Fruit fly (Drosophila melanogaster) whole organism, prepupa: ENCODE data around the gene CG42828.

ENCODE experiments used
- CG10631 ChIP-seq: fragments of 200-800 bp; sonication (Bioruptor generic); optimal IDR thresholded peaks from 2 replicates; lab custom pipeline; 2016; ENCODE audit warnings: missing biosample characterization, missing genetic modification characterization
- CG10669 ChIP-seq: fragments of 200-800 bp; sonication (Bioruptor generic); optimal IDR thresholded peaks from 3 replicates; lab custom pipeline; 2018; ENCODE audit warnings: missing biosample characterization, mild to moderate bottlenecking, missing genetic modification characterization, moderate library complexity
- CG11294 ChIP-seq: fragments of 200-800 bp; sonication (Bioruptor generic); IDR thresholded peaks from 2 replicates; pipeline ENCODE4 v1.3.6; 2022; ENCODE audit warnings: missing biosample characterization, missing genetic modification characterization
- CG11762 ChIP-seq: fragments of 200-800 bp; sonication (Bioruptor generic); optimal IDR thresholded peaks from 3 replicates; lab custom pipeline; 2016; ENCODE audit warnings: missing biosample characterization, missing genetic modification characterization; ENCODE audit not compliant: insufficient read depth
- CG15336 ChIP-seq: fragments of 200-800 bp; sonication (Bioruptor generic); IDR thresholded peaks from 2 replicates; pipeline ENCODE4 v1.3.6; 2022; ENCODE audit warnings: missing biosample characterization, missing genetic modification characterization
- CG16779 ChIP-seq: fragments of 200-800 bp; sonication (Bioruptor generic); optimal IDR thresholded peaks from 3 replicates; lab custom pipeline; 2017; ENCODE audit warnings: missing biosample characterization, mild to moderate bottlenecking, missing genetic modification characterization
- CG31627 ChIP-seq: fragments of 200-800 bp; sonication (Bioruptor generic); optimal IDR thresholded peaks from 3 replicates; lab custom pipeline; 2016; ENCODE audit warnings: missing biosample characterization, missing genetic modification characterization
- CG32006 ChIP-seq: fragments of 200-800 bp; sonication (Bioruptor generic); optimal IDR thresholded peaks from 3 replicates; lab custom pipeline; 2017; ENCODE audit warnings: missing biosample characterization, mild to moderate bottlenecking, missing genetic modification characterization
- CG4318 ChIP-seq: fragments of 200-800 bp; sonication (Bioruptor generic); optimal IDR thresholded peaks from 3 replicates; lab custom pipeline; 2017; ENCODE audit warnings: missing biosample characterization, mild to moderate bottlenecking, missing genetic modification characterization
- CG6163 ChIP-seq: fragments of 200-800 bp; sonication (Bioruptor generic); IDR thresholded peaks from 3 replicates; pipeline ENCODE4 v1.3.6; 2022; ENCODE audit warnings: missing biosample characterization, missing genetic modification characterization
- CG6808 ChIP-seq: fragments of 200-800 bp; sonication (Bioruptor generic); optimal IDR thresholded peaks from 3 replicates; lab custom pipeline; 2017; ENCODE audit warnings: missing biosample characterization, missing genetic modification characterization, mild to moderate bottlenecking, moderate library complexity, missing genetic modification reagents
- CG8119 ChIP-seq: fragments of 200-800 bp; sonication (Bioruptor generic); IDR thresholded peaks from 3 replicates; pipeline ENCODE4 v1.3.6; 2022; ENCODE audit warnings: missing biosample characterization, missing genetic modification characterization
- CG8632 ChIP-seq: fragments of 200-800 bp; sonication (Bioruptor generic); optimal IDR thresholded peaks from 3 replicates; lab custom pipeline; 2016; ENCODE audit warnings: missing biosample characterization, missing genetic modification characterization
- CG9139 ChIP-seq: fragments of 200-800 bp; sonication (Bioruptor generic); optimal IDR thresholded peaks from 3 replicates; lab custom pipeline; 2017; ENCODE audit warnings: missing biosample characterization, mild to moderate bottlenecking, missing genetic modification characterization
- Eip75B ChIP-seq: fragments of 200-800 bp; sonication (Bioruptor generic); optimal IDR thresholded peaks from 3 replicates; lab custom pipeline; 2016; ENCODE audit warnings: missing biosample characterization, missing genetic modification characterization
- Eip78C ChIP-seq: fragments of 200-800 bp; sonication (Bioruptor generic); peaks from one replicate; lab custom pipeline; 2016; ENCODE audit warnings: missing biosample characterization, missing genetic modification characterization
- Eip93F ChIP-seq: fragments of 200-800 bp; sonication (Bioruptor generic); optimal IDR thresholded peaks from 2 replicates; lab custom pipeline; 2016; ENCODE audit warnings: missing biosample characterization, mild to moderate bottlenecking, missing genetic modification characterization
- Ets96B ChIP-seq: fragments of 200-800 bp; optimal IDR thresholded peaks from 2 replicates; lab custom pipeline; 2019; ENCODE audit warnings: missing biosample characterization, mild to moderate bottlenecking, missing genetic modification characterization, moderate library complexity
- Gug ChIP-seq: fragments of 200-800 bp; sonication (Bioruptor generic); IDR thresholded peaks from 2 replicates; pipeline ENCODE4 v1.3.6; 2022; ENCODE audit warnings: missing biosample characterization, missing genetic modification characterization
- Hr38 ChIP-seq: sonication (Bioruptor generic); optimal IDR thresholded peaks from 2 replicates; lab custom pipeline; 2016; ENCODE audit warnings: missing biosample characterization, missing genetic modification characterization
- Hr4 ChIP-seq: fragments of 200-800 bp; sonication (Bioruptor generic); optimal IDR thresholded peaks from 3 replicates; lab custom pipeline; 2016; ENCODE audit warnings: missing biosample characterization, missing genetic modification characterization
- Lpt ChIP-seq: fragments of 200-800 bp; sonication (Bioruptor generic); optimal IDR thresholded peaks from 3 replicates; lab custom pipeline; 2016; ENCODE audit warnings: missing biosample characterization, missing genetic modification characterization
- Met ChIP-seq: fragments of 200-800 bp; sonication (Bioruptor generic); optimal IDR thresholded peaks from 3 replicates; lab custom pipeline; 2016; ENCODE audit warnings: missing biosample characterization, missing genetic modification characterization
- OdsH ChIP-seq: fragments of 200-800 bp; sonication (Bioruptor generic); optimal IDR thresholded peaks from 3 replicates; lab custom pipeline; 2016; ENCODE audit warnings: missing biosample characterization, missing genetic modification characterization
- Smox ChIP-seq: fragments of 200-800 bp; sonication (Bioruptor generic); optimal IDR thresholded peaks from 3 replicates; lab custom pipeline; 2016; ENCODE audit warnings: missing biosample characterization, missing genetic modification characterization
- Sox14 ChIP-seq: fragments of 200-800 bp; sonication (Bioruptor generic); optimal IDR thresholded peaks from 3 replicates; lab custom pipeline; 2016; ENCODE audit warnings: missing biosample characterization, missing genetic modification characterization
- Sox15 ChIP-seq: fragments of 200-800 bp; sonication (Bioruptor generic); optimal IDR thresholded peaks from 3 replicates; lab custom pipeline; 2016; ENCODE audit warnings: missing biosample characterization, missing genetic modification characterization
- achi ChIP-seq: fragments of 200-800 bp; sonication (Bioruptor generic); optimal IDR thresholded peaks from 3 replicates; lab custom pipeline; 2016; ENCODE audit warnings: missing biosample characterization, missing genetic modification characterization
- acj6 ChIP-seq: fragments of 200-800 bp; sonication (Bioruptor generic); optimal IDR thresholded peaks from 3 replicates; lab custom pipeline; 2016; ENCODE audit warnings: missing biosample characterization, missing genetic modification characterization
- cyc ChIP-seq: fragments of 200-800 bp; sonication (Bioruptor generic); optimal IDR thresholded peaks from 3 replicates; lab custom pipeline; 2016; ENCODE audit warnings: missing biosample characterization, missing genetic modification characterization
- dac ChIP-seq: fragments of 200-800 bp; sonication (Bioruptor generic); optimal IDR thresholded peaks from 2 replicates; lab custom pipeline; 2017; ENCODE audit warnings: missing biosample characterization, mild to moderate bottlenecking, missing genetic modification characterization
- esn ChIP-seq: fragments of 200-800 bp; sonication (Bioruptor generic); optimal IDR thresholded peaks from 2 replicates; lab custom pipeline; 2016; ENCODE audit warnings: missing biosample characterization, mild to moderate bottlenecking, missing genetic modification characterization, moderate library complexity
- fd59A ChIP-seq: fragments of 200-800 bp; sonication (Bioruptor generic); optimal IDR thresholded peaks from 2 replicates; lab custom pipeline; 2017; ENCODE audit warnings: missing biosample characterization, mild to moderate bottlenecking, missing genetic modification characterization, missing genetic modification reagents
- fkh ChIP-seq: fragments of 200-800 bp; sonication (Bioruptor generic); optimal IDR thresholded peaks from 3 replicates; lab custom pipeline; 2017; ENCODE audit warnings: missing biosample characterization, mild to moderate bottlenecking, missing genetic modification characterization, moderate library complexity
- net ChIP-seq: fragments of 200-800 bp; sonication (Bioruptor generic); optimal IDR thresholded peaks from 3 replicates; lab custom pipeline; 2016; ENCODE audit warnings: missing biosample characterization, missing genetic modification characterization
- pdm3 ChIP-seq: fragments of 200-800 bp; sonication (Bioruptor generic); optimal IDR thresholded peaks from 3 replicates; lab custom pipeline; 2016; ENCODE audit warnings: missing biosample characterization, missing genetic modification characterization
- salr ChIP-seq, 2 experiments: fragments of 200-800 bp; sonication (Bioruptor generic); optimal IDR thresholded peaks; 3 replicates each; lab custom pipeline; 2016 to 2018; ENCODE audit warnings: missing biosample characterization in 2 of 2, missing genetic modification characterization in 2 of 2, mild to moderate bottlenecking in 1 of 2
- spab ChIP-seq: fragments of 200-800 bp; sonication (Bioruptor generic); optimal IDR thresholded peaks from 2 replicates; lab custom pipeline; 2017; ENCODE audit warnings: missing biosample characterization, mild to moderate bottlenecking, missing genetic modification characterization, missing genetic modification reagents
- ss ChIP-seq, 2 experiments: fragments of 200-800 bp; sonication (Bioruptor generic); optimal IDR thresholded peaks; 2 replicates in 1 of 2; 3 replicates in 1 of 2; lab custom pipeline; 2017 to 2018; ENCODE audit warnings: mild to moderate bottlenecking in 2 of 2, missing biosample characterization in 2 of 2, missing genetic modification characterization in 2 of 2, moderate library complexity in 1 of 2
- svp ChIP-seq: fragments of 200-800 bp; sonication (Bioruptor generic); peaks from one replicate; lab custom pipeline; 2016; ENCODE audit warnings: missing biosample characterization, missing genetic modification characterization

The CG42828 gene

dm6 chr3R:23401519-23401918 lies 28.0 kb downstream of the CG42828 start:
- TF ChIP-seq svp (GFP tag; lab: Kevin White, UChicago) (peak; percentile 53), CG9139 (GFP tag; lab: Kevin White, UChicago) (no peak), Eip78C (GFP tag; lab: Kevin White, UChicago) (peak; percentile 65), CG6163 (GFP tag; lab: Robert Waterston, UW) (0 out of 3 replicates have a peak, but pooled peaks have one; percentile 20)

dm6 chr3R:23402508-23402907 lies 29.0 kb downstream of the CG42828 start, which contains the start of gene Ir94d:
Gene Ir94d, plus strand, starts transcription at chr3R:23402808.
- TF ChIP-seq cyc: no peak
- TF ChIP-seq Eip78C (GFP tag; lab: Kevin White, UChicago): no peak

dm6 chr3R:23403628-23404027 lies 30.1 kb downstream of the CG42828 start, which contains the start of gene CG17380:
Gene CG17380, minus strand, starts transcription at chr3R:23403728.
- TF ChIP-seq fkh (GFP tag; lab: Kevin White, UChicago) (no peak), CG8119 (GFP tag; lab: Robert Waterston, UW) (no peak), pdm3 (no peak), acj6 (GFP tag; lab: Kevin White, UChicago) (no peak)

- TF ChIP-seq CG32006 (GFP tag; lab: Kevin White, UChicago): no peak
- TF ChIP-seq CG16779: no peak
- no peak for TF ChIP-seq achi (GFP tag; lab: Kevin White, UChicago)
- no peak for TF ChIP-seq Hr38
- TF ChIP-seq net (GFP tag; lab: Kevin White, UChicago): no peak
- no peak for TF ChIP-seq spab (GFP tag; lab: Kevin White, UChicago)
- TF ChIP-seq svp (GFP tag; lab: Kevin White, UChicago): no peak
- no peak for TF ChIP-seq Eip78C (GFP tag; lab: Kevin White, UChicago)
Observed at dm6 chr3R:23405209-23405608, 31.7 kb downstream of the CG42828 start, which contains the start of gene Ir94e. Gene Ir94e, plus strand, starts transcription at chr3R:23405509.

dm6 chr3R:23407880-23408279 lies 34.4 kb downstream of the CG42828 start:
- TF ChIP-seq CG32006 (GFP tag; lab: Kevin White, UChicago): peak; percentile 79
- TF ChIP-seq net (GFP tag; lab: Kevin White, UChicago): peak; percentile 19
- peak; percentile 54; the same call in 1 of the 3 replicates for TF ChIP-seq CG8119 (GFP tag; lab: Robert Waterston, UW)
- no peak for TF ChIP-seq fd59A
- peak; percentile 16 for TF ChIP-seq acj6 (GFP tag; lab: Kevin White, UChicago)
- TF ChIP-seq svp (GFP tag; lab: Kevin White, UChicago): peak; percentile 49
- peak; percentile 33 for TF ChIP-seq OdsH (GFP tag; lab: Kevin White, UChicago)
- TF ChIP-seq pdm3: peak; percentile 5
- TF ChIP-seq CG10631 (GFP tag; lab: Kevin White, UChicago): peak; percentile 6
- peak; percentile 57 for TF ChIP-seq CG15336 (GFP tag; lab: Robert Waterston, UW)
- no peak for TF ChIP-seq fkh (GFP tag; lab: Kevin White, UChicago)
- TF ChIP-seq Sox15 (GFP tag; lab: Kevin White, UChicago): no peak
- peak; percentile 14 for TF ChIP-seq achi (GFP tag; lab: Kevin White, UChicago)
- TF ChIP-seq Sox14 (GFP tag; lab: Kevin White, UChicago): peak; percentile 12
- peak; percentile 13 for TF ChIP-seq Eip75B (GFP tag; lab: Kevin White, UChicago)
- TF ChIP-seq Lpt (GFP tag; lab: Kevin White, UChicago): peak; percentile 7
- TF ChIP-seq CG4318 (GFP tag; lab: Kevin White, UChicago): peak; percentile 57
- TF ChIP-seq Eip78C (GFP tag; lab: Kevin White, UChicago): peak; percentile 67
- TF ChIP-seq CG6163 (GFP tag; lab: Robert Waterston, UW): no peak
- TF ChIP-seq Hr4 (GFP tag; lab: Kevin White, UChicago): peak; percentile 76
- TF ChIP-seq Ets96B (tag; lab: Kevin White, UChicago): no peak
- TF ChIP-seq salr (GFP tag; optimal IDR thresholded peaks at IDR 0.05; lab: Kevin White, UChicago): peak in 1 of 2 experiments; percentile 64

- TF ChIP-seq fd59A (no peak), CG31627 (GFP tag; lab: Kevin White, UChicago) (peak; percentile 44), Lpt (GFP tag; lab: Kevin White, UChicago) (peak; percentile 66), Eip93F (no peak), CG11294 (GFP tag; lab: Robert Waterston, UW) (no peak), dac (GFP tag; lab: Kevin White, UChicago) (peak; percentile 53), CG6808 (GFP tag; lab: Kevin White, UChicago) (no peak), Met (GFP tag; lab: Kevin White, UChicago) (peak; percentile 39), acj6 (GFP tag; lab: Kevin White, UChicago) (peak; percentile 42), CG10669 (GFP tag; lab: Kevin White, UChicago) (no peak), CG8632 (GFP tag; lab: Kevin White, UChicago) (no peak), Smox (peak; percentile 36), net (GFP tag; lab: Kevin White, UChicago) (peak; percentile 58), ss (GFP tag; optimal IDR thresholded peaks at IDR 0.05; lab: Kevin White, UChicago) (no peak), Gug (GFP tag; lab: Robert Waterston, UW) (no peak), esn (GFP tag; lab: Kevin White, UChicago) (peak; percentile 44), CG11762 (GFP tag; lab: Kevin White, UChicago) (no peak), svp (GFP tag; lab: Kevin White, UChicago) (peak; percentile 80)
Observed at dm6 chr3R:23416579-23416978, 43.1 kb downstream of the CG42828 start.
